Worm (Caenorhabditis elegans): ENCODE measurements around the gene Y45G12C.1.
A peak's percentile ranks its signal among the peaks of the same experiment; 100 is the strongest.
"Not testable (repeated sequence)": the region's sequence is repeated elsewhere in the genome, so short reads cannot be mapped to it uniquely, and the experiment has no call there.

Y45G12C.1 gene

DNA sequence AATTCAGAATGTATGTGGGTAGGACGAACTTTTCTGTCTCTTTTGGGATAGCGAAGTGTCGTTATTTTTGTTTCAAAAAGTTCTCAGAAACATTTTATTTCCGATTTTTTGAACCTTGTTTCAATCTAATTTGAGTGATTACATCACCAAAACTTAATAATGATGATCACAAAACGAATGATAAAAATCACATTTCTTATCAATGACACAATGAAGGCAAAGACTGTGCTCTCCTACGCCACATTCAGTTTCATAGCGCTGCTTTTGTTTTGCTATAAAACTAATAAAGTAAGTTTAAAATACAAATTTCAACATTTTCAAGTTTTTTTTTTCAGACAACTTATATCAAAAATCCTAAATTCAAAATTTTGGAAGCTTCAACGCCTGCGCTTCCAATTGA, at the start of gene Y45G12C.1:
Gene Y45G12C.1 (plus strand): TSS at position 159 of the 400 bp plus-strand sequence.
- no peak for TF ChIP-seq egl-27 (tag; optimal IDR thresholded peaks at IDR 0.05)
- no peak for TF ChIP-seq mdl-1 (tag; optimal IDR thresholded peaks at IDR 0.05)
- TF ChIP-seq ztf-4 (tag; optimal IDR thresholded peaks at IDR 0.05) = no peak
- peak; percentile 69 for TF ChIP-seq fos-1 (tag; optimal IDR thresholded peaks at IDR 0.05)
- no peak for TF ChIP-seq ceh-16 (tag; optimal IDR thresholded peaks at IDR 0.05)
- TF ChIP-seq nhr-129 (tag; optimal IDR thresholded peaks at IDR 0.05) = no peak
- TF ChIP-seq R02D3.7 (tag; optimal IDR thresholded peaks at IDR 0.05) = no peak
- no peak for TF ChIP-seq nhr-23 (tag; optimal IDR thresholded peaks at IDR 0.05)
- no peak for TF ChIP-seq unc-62 (GFP tag; optimal IDR thresholded peaks at IDR 0.05)
- TF ChIP-seq nhr-21 (tag; optimal IDR thresholded peaks at IDR 0.05) = no peak
- TF ChIP-seq mab-5 (tag; optimal IDR thresholded peaks at IDR 0.05) = no peak
- no peak for TF ChIP-seq nhr-12 (tag; optimal IDR thresholded peaks at IDR 0.05)
- TF ChIP-seq crh-2 (tag; optimal IDR thresholded peaks at IDR 0.05) = peak; percentile 21
- no peak for TF ChIP-seq lin-13 (GFP tag; optimal IDR thresholded peaks at IDR 0.05)
- TF ChIP-seq nhr-25 (tag; optimal IDR thresholded peaks at IDR 0.05) = no peak
- TF ChIP-seq lsy-2 (tag; optimal IDR thresholded peaks at IDR 0.05) = no peak
- TF ChIP-seq C34F6.9 (tag; optimal IDR thresholded peaks at IDR 0.05) = no peak

DNA sequence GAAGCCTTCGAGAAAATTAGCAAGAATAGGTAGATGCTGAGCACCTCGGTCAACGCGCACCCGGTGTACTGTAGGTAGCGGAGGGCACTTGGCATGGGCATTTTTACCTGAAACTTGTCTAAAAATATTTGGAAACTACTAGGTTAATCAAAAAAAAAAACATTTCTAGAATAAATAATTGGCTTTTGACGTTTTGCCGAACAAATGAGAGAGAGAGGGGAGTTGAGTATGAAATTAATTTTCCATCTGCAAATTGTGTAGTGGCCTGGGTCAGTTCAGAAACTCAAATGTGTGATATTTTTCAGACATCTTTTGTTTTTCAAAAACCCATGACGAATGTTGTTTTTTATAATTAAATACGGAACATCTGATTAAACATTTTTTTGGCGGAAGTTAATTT, 29.2 kb upstream of the Y45G12C.1 start, which contains the start of gene Y45G12C.10:
Gene Y45G12C.10 (minus strand): TSS at position 101 of the 400 bp plus-strand sequence.
- not testable (repeated sequence) for TF ChIP-seq nhr-12, ceh-16, unc-39 (tag; optimal IDR thresholded peaks at IDR 0.05)

DNA sequence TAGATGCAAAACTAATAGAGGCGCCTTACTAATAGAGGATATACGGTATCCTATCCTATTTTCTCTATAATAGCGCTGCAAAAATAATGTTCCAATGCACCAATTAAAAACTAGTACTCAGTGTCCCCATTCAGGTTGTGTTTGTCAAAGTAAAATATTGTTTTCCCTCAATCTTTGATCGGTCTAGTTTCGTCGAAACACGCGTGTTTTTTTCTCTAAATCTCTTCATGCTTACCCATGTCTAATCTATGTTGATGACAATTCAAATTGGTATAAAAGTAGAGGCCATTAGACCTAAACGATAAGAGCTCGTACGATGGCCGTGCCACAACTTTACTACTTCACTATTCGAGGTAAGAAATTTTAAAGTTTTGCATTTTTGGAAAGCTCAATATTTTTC, 4.1 kb upstream of the Y45G12C.1 start, which contains the start of gene gst-10:
Gene gst-10 (plus strand): TSS at position 301 of the 400 bp plus-strand sequence.
- TF ChIP-seq ZK546.5, peb-1, F13H6.1 (tag; optimal IDR thresholded peaks at IDR 0.05): not testable (repeated sequence)

DNA sequence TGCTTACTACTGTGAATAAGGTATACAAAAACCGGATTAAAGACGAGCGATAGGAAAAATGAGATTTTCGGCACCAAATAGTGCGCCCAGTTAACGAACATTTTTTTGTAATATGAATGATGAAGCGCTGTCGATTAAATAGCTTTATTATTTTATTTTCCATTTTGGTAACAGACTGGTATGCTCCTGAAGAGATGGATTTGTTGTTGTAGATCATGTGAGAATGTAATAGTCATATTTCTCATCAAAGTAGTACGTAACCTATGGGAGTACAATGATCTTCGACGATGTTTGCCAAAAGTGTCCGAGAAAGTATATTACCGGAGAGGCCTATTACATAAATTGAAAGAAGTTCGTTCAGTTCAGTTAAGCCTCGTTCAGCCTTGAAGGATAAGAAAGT, 5.2 kb downstream of the Y45G12C.1 start, which contains the start of gene srj-19:
Gene srj-19 (minus strand): TSS at position 101 of the 400 bp plus-strand sequence.
- no peak for TF ChIP-seq sma-9 (GFP tag; optimal IDR thresholded peaks at IDR 0.05)
- TF ChIP-seq sma-9 (tag; optimal IDR thresholded peaks at IDR 0.05) = no peak
- TF ChIP-seq nhr-77 (tag; optimal IDR thresholded peaks at IDR 0.05) = no peak
- no peak for TF ChIP-seq R02D3.7 (tag; optimal IDR thresholded peaks at IDR 0.05)
- no peak for TF ChIP-seq nhr-11 (tag; optimal IDR thresholded peaks at IDR 0.05)
- TF ChIP-seq gmeb-1 (tag; optimal IDR thresholded peaks at IDR 0.05) = no peak
- TF ChIP-seq unc-62 (GFP tag; optimal IDR thresholded peaks at IDR 0.05) = no peak
- TF ChIP-seq nhr-129 (tag; optimal IDR thresholded peaks at IDR 0.05) = no peak
- TF ChIP-seq ZK546.5 (tag; optimal IDR thresholded peaks at IDR 0.05) = no peak
- TF ChIP-seq nhr-21 (tag; optimal IDR thresholded peaks at IDR 0.05) = no peak
- TF ChIP-seq Y55F3AM.14 (GFP tag; optimal IDR thresholded peaks at IDR 0.05) = no peak
- no peak for TF ChIP-seq ceh-82 (tag; optimal IDR thresholded peaks at IDR 0.05)

DNA sequence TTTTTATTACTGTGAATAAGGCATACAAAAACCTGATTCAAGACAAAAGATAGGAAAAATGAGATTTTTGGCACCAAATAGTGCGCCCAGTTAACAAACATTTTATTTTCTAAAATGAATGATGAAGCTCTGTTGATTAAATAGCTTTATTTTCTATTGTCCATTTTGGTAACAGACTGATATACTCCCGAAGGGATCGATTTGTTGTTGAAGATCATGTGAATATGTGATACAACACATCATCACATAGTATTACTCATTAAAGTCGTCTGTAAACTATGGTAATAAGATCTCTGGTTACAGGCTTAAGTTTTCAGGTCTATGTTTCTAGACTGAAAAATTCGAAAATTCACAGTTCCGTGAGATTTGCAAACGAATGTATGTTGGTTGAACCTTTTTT, 7.6 kb downstream of the Y45G12C.1 start, which contains the start of gene srj-20:
Gene srj-20 (minus strand): TSS at position 101 of the 400 bp plus-strand sequence.
- TF ChIP-seq skn-1 (tag; optimal IDR thresholded peaks at IDR 0.05) = no peak
- no peak for TF ChIP-seq gmeb-1 (tag; optimal IDR thresholded peaks at IDR 0.05)

ce11 chrV:2573881-2574280, 8.4 kb downstream of the Y45G12C.1 start, which contains the start of gene nhr-290:
TSS of gene nhr-290 (plus strand) at chrV:2574181.
- TF ChIP-seq peb-1 (tag; optimal IDR thresholded peaks at IDR 0.05) (no peak), blmp-1 (tag; optimal IDR thresholded peaks at IDR 0.05; ENCODE audit: insufficient read depth) (no peak), nhr-129 (tag; optimal IDR thresholded peaks at IDR 0.05) (no peak), unc-62 (GFP tag; optimal IDR thresholded peaks at IDR 0.05) (no peak), egl-27 (tag; optimal IDR thresholded peaks at IDR 0.05) (no peak), sma-9 (GFP tag; optimal IDR thresholded peaks at IDR 0.05) (no peak), sma-9 (tag; optimal IDR thresholded peaks at IDR 0.05) (no peak), C34F6.9 (tag; optimal IDR thresholded peaks at IDR 0.05) (no peak), Y55F3AM.14 (GFP tag; optimal IDR thresholded peaks at IDR 0.05) (no peak), ama-1 (optimal IDR thresholded peaks at IDR 0.05) (no peak), mdl-1 (tag; optimal IDR thresholded peaks at IDR 0.05) (no peak), mbf-1 (tag; optimal IDR thresholded peaks at IDR 0.05) (no peak), F13H6.1 (tag; optimal IDR thresholded peaks at IDR 0.05) (no peak), mab-5 (tag; optimal IDR thresholded peaks at IDR 0.05) (no peak), ZK546.5 (tag; optimal IDR thresholded peaks at IDR 0.05) (no peak), lin-13 (GFP tag; optimal IDR thresholded peaks at IDR 0.05) (no peak)
